Fruit fly (Drosophila melanogaster) whole organism, wandering third instar larva: ENCODE measurements around the gene CG12115.

Experiments
- CG32264 ChIP-seq: fragments of 200-800 bp; sonication (Bioruptor generic); optimal IDR thresholded peaks from 2 replicates; lab custom pipeline; 2016; ENCODE audit warnings: missing biosample characterization, missing genetic modification characterization
- CG9705 ChIP-seq: fragments of 200-800 bp; sonication (Bioruptor generic); optimal IDR thresholded peaks from 2 replicates; lab custom pipeline; 2018; ENCODE audit warnings: missing biosample characterization, mild to moderate bottlenecking, missing genetic modification characterization
- Dfd ChIP-seq: fragments of >200 bp; optimal IDR thresholded peaks from 2 replicates; lab custom pipeline; 2017; ENCODE audit warnings: missing biosample characterization, missing genetic modification characterization
- GATAd ChIP-seq: sonication (Bioruptor generic); optimal IDR thresholded peaks from 2 replicates; lab custom pipeline; 2016; ENCODE audit warnings: missing biosample characterization, missing genetic modification characterization
- HLH106 ChIP-seq: fragments of 200-800 bp; optimal IDR thresholded peaks from 3 replicates; lab custom pipeline; 2019; ENCODE audit warnings: missing biosample characterization, mild to moderate bottlenecking, missing genetic modification characterization, moderate library complexity
- Hnf4 ChIP-seq: fragments of 200-800 bp; sonication (Bioruptor generic); optimal IDR thresholded peaks from 2 replicates; lab custom pipeline; 2016; ENCODE audit warnings: missing biosample characterization, mild to moderate bottlenecking, missing genetic modification characterization
- Hr78 ChIP-seq: fragments of >200 bp; optimal IDR thresholded peaks from 2 replicates; lab custom pipeline; 2017; ENCODE audit warnings: missing biosample characterization, missing genetic modification characterization
- Hr83 ChIP-seq: fragments of 200-300 bp; sonication (Bioruptor generic); optimal IDR thresholded peaks from 2 replicates; lab custom pipeline; 2016; ENCODE audit warnings: missing biosample characterization, mild to moderate bottlenecking, missing genetic modification characterization, moderate library complexity; ENCODE audit not compliant: poor library complexity, severe bottlenecking
- Jra ChIP-seq: sonication (Bioruptor generic); optimal IDR thresholded peaks from 2 replicates; lab custom pipeline; 2016; ENCODE audit warnings: missing biosample characterization, missing genetic modification characterization
- Mio ChIP-seq: sonication (Bioruptor generic); optimal IDR thresholded peaks from 2 replicates; lab custom pipeline; 2016; ENCODE audit warnings: missing biosample characterization, missing genetic modification characterization
- Myc ChIP-seq: fragments of >200 bp; optimal IDR thresholded peaks from 2 replicates; lab custom pipeline; 2017
- N ChIP-seq: fragments of >200 bp; optimal IDR thresholded peaks from 2 replicates; lab custom pipeline; 2018; ENCODE audit warnings: missing biosample characterization, missing external identifiers, missing genetic modification characterization
- OdsH ChIP-seq: fragments of 200-800 bp; sonication (Bioruptor generic); optimal IDR thresholded peaks from 2 replicates; lab custom pipeline; 2016; ENCODE audit warnings: missing biosample characterization, mild to moderate bottlenecking, missing genetic modification characterization
- Rel ChIP-seq, 2 experiments: fragments of 200-800 bp; sonication (Bioruptor generic) in 1 of 2; optimal IDR thresholded peaks; 2 replicates in 1 of 2; 3 replicates in 1 of 2; lab custom pipeline; 2016 to 2019; ENCODE audit warnings: mild to moderate bottlenecking in 2 of 2, missing biosample characterization in 2 of 2, missing genetic modification characterization in 2 of 2, moderate library complexity in 1 of 2
- Sp1 ChIP-seq: fragments of 200-800 bp; sonication (Bioruptor generic); optimal IDR thresholded peaks from 3 replicates; lab custom pipeline; 2019; ENCODE audit warnings: missing biosample characterization, mild to moderate bottlenecking, missing genetic modification characterization, moderate library complexity
- Vsx2 ChIP-seq: fragments of 200-300, 225-300 bp; sonication (Bioruptor generic); optimal IDR thresholded peaks from 2 replicates; lab custom pipeline; 2018; ENCODE audit warnings: missing biosample characterization, missing genetic modification characterization; ENCODE audit not compliant: partially characterized antibody
- br ChIP-seq: fragments of 200-800 bp; sonication (Bioruptor generic); optimal IDR thresholded peaks from 2 replicates; lab custom pipeline; 2016; ENCODE audit warnings: missing biosample characterization, missing genetic modification characterization
- brk ChIP-seq: fragments of 200-800 bp; sonication (Bioruptor generic); optimal IDR thresholded peaks from 2 replicates; lab custom pipeline; 2016; ENCODE audit warnings: missing biosample characterization, mild to moderate bottlenecking, missing genetic modification characterization
- dl ChIP-seq, 2 experiments: fragments of 175-275, 200-275 bp in 1 of 2; fragments of 200-275 bp in 1 of 2; sonication (Bioruptor generic); optimal IDR thresholded peaks; lab custom pipeline; 2018; ENCODE audit warnings: mild to moderate bottlenecking in 2 of 2, missing biosample characterization in 2 of 2, missing genetic modification characterization in 2 of 2, moderate library complexity in 2 of 2; ENCODE audit not compliant: partially characterized antibody in 2 of 2, insufficient read depth in 1 of 2
- dmrt93B ChIP-seq: fragments of 200-800 bp; sonication (Bioruptor generic); optimal IDR thresholded peaks from 2 replicates; lab custom pipeline; 2018; ENCODE audit warnings: missing biosample characterization, mild to moderate bottlenecking, missing genetic modification characterization
- ey ChIP-seq: fragments of 200-800 bp; sonication (Bioruptor generic); optimal IDR thresholded peaks from 2 replicates; lab custom pipeline; 2016; ENCODE audit warnings: missing biosample characterization, missing genetic modification characterization
- foxo ChIP-seq, 2 experiments: fragments of 200-800 bp; sonication (Bioruptor generic); optimal IDR thresholded peaks; 2 replicates in 1 of 2; 3 replicates in 1 of 2; lab custom pipeline; 2016 to 2017; ENCODE audit warnings: missing biosample characterization in 2 of 2, missing genetic modification characterization in 2 of 2
- fru ChIP-seq: fragments of 200-800 bp; sonication (Bioruptor generic); optimal IDR thresholded peaks from 3 replicates; lab custom pipeline; 2016; ENCODE audit warnings: missing biosample characterization, mild to moderate bottlenecking, missing genetic modification characterization
- h ChIP-seq: fragments of 200-800 bp; sonication (Bioruptor generic); optimal IDR thresholded peaks from 3 replicates; lab custom pipeline; 2016; ENCODE audit warnings: missing biosample characterization, mild to moderate bottlenecking, missing genetic modification characterization
- jim ChIP-seq: fragments of 175-275, 200-325 bp; sonication (Bioruptor generic); optimal IDR thresholded peaks from 2 replicates; lab custom pipeline; 2016; ENCODE audit warnings: missing biosample characterization, mild to moderate bottlenecking, missing genetic modification characterization
- lola ChIP-seq: fragments of >200 bp; optimal IDR thresholded peaks from 2 replicates; lab custom pipeline; 2017; ENCODE audit warnings: missing biosample characterization, missing genetic modification characterization
- pan ChIP-seq: fragments of >200 bp; optimal IDR thresholded peaks from 2 replicates; lab custom pipeline; 2017
- psq ChIP-seq: fragments of 200-800 bp; sonication (Bioruptor generic); optimal IDR thresholded peaks from 3 replicates; lab custom pipeline; 2017; ENCODE audit warnings: missing biosample characterization, mild to moderate bottlenecking, missing genetic modification characterization, moderate library complexity
- rgr ChIP-seq: fragments of 200-800 bp; sonication (Bioruptor generic); optimal IDR thresholded peaks from 3 replicates; lab custom pipeline; 2016; ENCODE audit warnings: missing biosample characterization, mild to moderate bottlenecking, missing genetic modification characterization
- sv ChIP-seq: fragments of 200-800 bp; sonication (Bioruptor generic); optimal IDR thresholded peaks from 3 replicates; lab custom pipeline; 2016; ENCODE audit warnings: missing biosample characterization, missing genetic modification characterization
- tai ChIP-seq: sonication (Bioruptor generic); optimal IDR thresholded peaks from 2 replicates; lab custom pipeline; 2016; ENCODE audit warnings: missing biosample characterization, missing genetic modification characterization
- usp ChIP-seq: fragments of >200 bp; optimal IDR thresholded peaks from 2 replicates; lab custom pipeline; 2017; ENCODE audit warnings: missing biosample characterization, missing genetic modification characterization
- woc ChIP-seq: sonication (Bioruptor generic); optimal IDR thresholded peaks from 2 replicates; lab custom pipeline; 2016; ENCODE audit warnings: missing biosample characterization, mild to moderate bottlenecking, missing genetic modification characterization

The CG12115 gene

dm6 chrX:9152127-9152598 is 38.2 kb downstream of the CG12115 start:
- peak in 1 of 2 experiments; percentile 54 for TF ChIP-seq foxo (GFP tag; optimal IDR thresholded peaks at IDR 0.05; lab: Kevin White, UChicago)
- peak; percentile 88 for TF ChIP-seq jim
- TF ChIP-seq N: peak; percentile 65
- TF ChIP-seq sv: peak; percentile 24
- TF ChIP-seq dl (GFP tag; optimal IDR thresholded peaks at IDR 0.05; lab: Kevin White, UChicago; ENCODE audit: insufficient read depth in 1 of 2, partially characterized antibody in 2 of 2): peak in 1 of 2 experiments; percentile 41
- TF ChIP-seq Hnf4 (GFP tag; lab: Kevin White, UChicago): no peak
- peak; percentile 47 for TF ChIP-seq Jra (GFP tag; lab: Kevin White, UChicago)
- TF ChIP-seq Rel (GFP tag; optimal IDR thresholded peaks at IDR 0.05; lab: Kevin White, UChicago): peak; percentile 42
- TF ChIP-seq Rel (tag; optimal IDR thresholded peaks at IDR 0.05; lab: Kevin White, UChicago): peak; percentile 69
- TF ChIP-seq fru (GFP tag; lab: Kevin White, UChicago): peak; percentile 65
- TF ChIP-seq psq (GFP tag; lab: Kevin White, UChicago): peak; percentile 41
- TF ChIP-seq woc (GFP tag; lab: Kevin White, UChicago): peak; percentile 48
- peak; percentile 84 for TF ChIP-seq Hr83 (GFP tag; lab: Kevin White, UChicago)
- peak; percentile 42 for TF ChIP-seq HLH106
- TF ChIP-seq Sp1 (GFP tag; lab: Kevin White, UChicago): peak; percentile 51
- no peak for TF ChIP-seq Vsx2
- no peak for TF ChIP-seq lola (GFP tag; lab: Kevin White, UChicago)
- TF ChIP-seq usp: no peak
- peak; percentile 61 for TF ChIP-seq h (GFP tag; lab: Kevin White, UChicago)
- TF ChIP-seq GATAd (GFP tag; lab: Kevin White, UChicago): no peak
- no peak for TF ChIP-seq brk (GFP tag; lab: Kevin White, UChicago)
- peak; percentile 9 for TF ChIP-seq ey (GFP tag; lab: Kevin White, UChicago)
- no peak for TF ChIP-seq pan (lab: Kevin White, UChicago)
- no peak for TF ChIP-seq Mio (GFP tag; lab: Kevin White, UChicago)
- peak; percentile 52 for TF ChIP-seq rgr

- no peak for TF ChIP-seq Rel (GFP tag; optimal IDR thresholded peaks at IDR 0.05; lab: Kevin White, UChicago)
- no peak for TF ChIP-seq Rel (tag; optimal IDR thresholded peaks at IDR 0.05; lab: Kevin White, UChicago)
- peak; percentile 48 for TF ChIP-seq Dfd (GFP tag; lab: Kevin White, UChicago)
- peak; percentile 6 for TF ChIP-seq h (GFP tag; lab: Kevin White, UChicago)
- no peak for TF ChIP-seq Vsx2
- no peak for TF ChIP-seq dmrt93B (GFP tag; lab: Kevin White, UChicago)
- TF ChIP-seq Hr78 (GFP tag; lab: Kevin White, UChicago): no peak
- peak; percentile 13 for TF ChIP-seq Myc (lab: Kevin White, UChicago)
- TF ChIP-seq CG32264: no peak
- no peak for TF ChIP-seq tai (GFP tag; lab: Kevin White, UChicago)
- no peak for TF ChIP-seq lola (GFP tag; lab: Kevin White, UChicago)
- no peak for TF ChIP-seq br (GFP tag; lab: Kevin White, UChicago)
- TF ChIP-seq, all 38 proteins: peak for 3
These were observed 41.3 kb downstream of the CG12115 start, which contains the start of the genes fh and Bap111 for dm6 chrX:9148989-9149522. fh (minus strand) TSS chrX:9149071. Bap111 (plus strand) TSS chrX:9149309.

- TF ChIP-seq dl (GFP tag; optimal IDR thresholded peaks at IDR 0.05; lab: Kevin White, UChicago; ENCODE audit: insufficient read depth in 1 of 2, partially characterized antibody in 2 of 2) (no peak), lola (GFP tag; lab: Kevin White, UChicago) (no peak), N (no peak), woc (GFP tag; lab: Kevin White, UChicago) (peak; percentile 12), HLH106 (no peak), OdsH (GFP tag; lab: Kevin White, UChicago) (no peak)
- TF ChIP-seq, all 38 proteins: peak for 1
These were observed 48.1 kb downstream of the CG12115 start, which contains the start of gene CG7065 for dm6 chrX:9142224-9142802. CG7065 (plus strand) TSS chrX:9142493.

dm6 chrX:9141219-9141618 is 49.2 kb downstream of the CG12115 start:
- TF ChIP-seq pan (lab: Kevin White, UChicago) (no peak), foxo (GFP tag; optimal IDR thresholded peaks at IDR 0.05; lab: Kevin White, UChicago) (peak in 1 of 2 experiments; percentile 69), CG32264 (peak; percentile 1), ey (GFP tag; lab: Kevin White, UChicago) (peak; percentile 59), jim (no peak), dl (GFP tag; optimal IDR thresholded peaks at IDR 0.05; lab: Kevin White, UChicago; ENCODE audit: insufficient read depth in 1 of 2, partially characterized antibody in 2 of 2) (no peak), sv (peak; percentile 23), h (GFP tag; lab: Kevin White, UChicago) (peak; percentile 57), OdsH (GFP tag; lab: Kevin White, UChicago) (peak; percentile 33), psq (GFP tag; lab: Kevin White, UChicago) (peak; percentile 17), Sp1 (GFP tag; lab: Kevin White, UChicago) (peak; percentile 68), dmrt93B (GFP tag; lab: Kevin White, UChicago) (no peak), rgr (peak; percentile 57), Dfd (GFP tag; lab: Kevin White, UChicago) (no peak), fru (GFP tag; lab: Kevin White, UChicago) (peak; percentile 70), Rel (GFP tag; optimal IDR thresholded peaks at IDR 0.05; lab: Kevin White, UChicago) (no peak), Rel (tag; optimal IDR thresholded peaks at IDR 0.05; lab: Kevin White, UChicago) (peak; percentile 3), HLH106 (peak; percentile 67), CG9705 (GFP tag; lab: Kevin White, UChicago) (peak; percentile 31)
